Fruit fly (Drosophila melanogaster) whole organism, prepupa: ENCODE results near the gene CG11162.

Source experiments
- Blimp-1 ChIP-seq: fragments of 200-800 bp; sonication (Bioruptor generic); optimal IDR thresholded peaks from 3 replicates; lab custom pipeline; 2017; ENCODE audit warnings: missing biosample characterization, missing genetic modification characterization, mild to moderate bottlenecking, moderate library complexity, missing genetic modification reagents
- CG10631 ChIP-seq: fragments of 200-800 bp; sonication (Bioruptor generic); optimal IDR thresholded peaks from 2 replicates; lab custom pipeline; 2016; ENCODE audit warnings: missing biosample characterization, missing genetic modification characterization
- CG10669 ChIP-seq: fragments of 200-800 bp; sonication (Bioruptor generic); optimal IDR thresholded peaks from 3 replicates; lab custom pipeline; 2018; ENCODE audit warnings: missing biosample characterization, mild to moderate bottlenecking, missing genetic modification characterization, moderate library complexity
- CG11294 ChIP-seq: fragments of 200-800 bp; sonication (Bioruptor generic); IDR thresholded peaks from 2 replicates; pipeline ENCODE4 v1.3.6; 2022; ENCODE audit warnings: missing biosample characterization, missing genetic modification characterization
- CG11762 ChIP-seq: fragments of 200-800 bp; sonication (Bioruptor generic); optimal IDR thresholded peaks from 3 replicates; lab custom pipeline; 2016; ENCODE audit warnings: missing biosample characterization, missing genetic modification characterization; ENCODE audit not compliant: insufficient read depth
- CG11902 ChIP-seq: fragments of 200-800 bp; sonication (Bioruptor generic); optimal IDR thresholded peaks from 3 replicates; lab custom pipeline; 2016; ENCODE audit warnings: missing biosample characterization, missing genetic modification characterization
- CG15336 ChIP-seq: fragments of 200-800 bp; sonication (Bioruptor generic); IDR thresholded peaks from 2 replicates; pipeline ENCODE4 v1.3.6; 2022; ENCODE audit warnings: missing biosample characterization, missing genetic modification characterization
- CG1621 ChIP-seq: fragments of 200-800 bp; sonication (Bioruptor generic); optimal IDR thresholded peaks from 3 replicates; lab custom pipeline; 2018; ENCODE audit warnings: missing biosample characterization, mild to moderate bottlenecking, missing genetic modification characterization
- CG3032 ChIP-seq: fragments of 200-800 bp; optimal IDR thresholded peaks from 2 replicates; lab custom pipeline; 2019; ENCODE audit warnings: missing biosample characterization, mild to moderate bottlenecking, missing genetic modification characterization, moderate library complexity
- CG31627 ChIP-seq: fragments of 200-800 bp; sonication (Bioruptor generic); optimal IDR thresholded peaks from 3 replicates; lab custom pipeline; 2016; ENCODE audit warnings: missing biosample characterization, missing genetic modification characterization
- CG32006 ChIP-seq: fragments of 200-800 bp; sonication (Bioruptor generic); optimal IDR thresholded peaks from 3 replicates; lab custom pipeline; 2017; ENCODE audit warnings: missing biosample characterization, mild to moderate bottlenecking, missing genetic modification characterization
- CG34406 ChIP-seq: fragments of 200-800 bp; sonication (Bioruptor generic); optimal IDR thresholded peaks from 3 replicates; lab custom pipeline; 2016; ENCODE audit warnings: missing biosample characterization, missing genetic modification characterization
- CG4318 ChIP-seq: fragments of 200-800 bp; sonication (Bioruptor generic); optimal IDR thresholded peaks from 3 replicates; lab custom pipeline; 2017; ENCODE audit warnings: missing biosample characterization, mild to moderate bottlenecking, missing genetic modification characterization
- CG6163 ChIP-seq: fragments of 200-800 bp; sonication (Bioruptor generic); IDR thresholded peaks from 3 replicates; pipeline ENCODE4 v1.3.6; 2022; ENCODE audit warnings: missing biosample characterization, missing genetic modification characterization
- CG6276 ChIP-seq: fragments of 200-800 bp; sonication (Bioruptor generic); optimal IDR thresholded peaks from 2 replicates; lab custom pipeline; 2017; ENCODE audit warnings: missing biosample characterization, mild to moderate bottlenecking, missing genetic modification characterization
- CG6808 ChIP-seq: fragments of 200-800 bp; sonication (Bioruptor generic); optimal IDR thresholded peaks from 3 replicates; lab custom pipeline; 2017; ENCODE audit warnings: missing biosample characterization, missing genetic modification characterization, mild to moderate bottlenecking, moderate library complexity, missing genetic modification reagents
- CG6854 ChIP-seq: fragments of 200-800 bp; sonication (Bioruptor generic); optimal IDR thresholded peaks from 2 replicates; lab custom pipeline; 2017; ENCODE audit warnings: missing biosample characterization, mild to moderate bottlenecking, missing genetic modification characterization
- CG7368 ChIP-seq: fragments of 200-800 bp; sonication (Bioruptor generic); optimal IDR thresholded peaks from 3 replicates; lab custom pipeline; 2016; ENCODE audit warnings: missing biosample characterization, missing genetic modification characterization
- CG8119 ChIP-seq: fragments of 200-800 bp; sonication (Bioruptor generic); IDR thresholded peaks from 3 replicates; pipeline ENCODE4 v1.3.6; 2022; ENCODE audit warnings: missing biosample characterization, missing genetic modification characterization
- CG8319 ChIP-seq: fragments of 200-800 bp; sonication (Bioruptor generic); optimal IDR thresholded peaks from 3 replicates; lab custom pipeline; 2016; ENCODE audit warnings: missing biosample characterization, missing genetic modification characterization
- CG9139 ChIP-seq: fragments of 200-800 bp; sonication (Bioruptor generic); optimal IDR thresholded peaks from 3 replicates; lab custom pipeline; 2017; ENCODE audit warnings: missing biosample characterization, mild to moderate bottlenecking, missing genetic modification characterization
- Eip75B ChIP-seq: fragments of 200-800 bp; sonication (Bioruptor generic); optimal IDR thresholded peaks from 3 replicates; lab custom pipeline; 2016; ENCODE audit warnings: missing biosample characterization, missing genetic modification characterization
- Eip78C ChIP-seq: fragments of 200-800 bp; sonication (Bioruptor generic); peaks from one replicate; lab custom pipeline; 2016; ENCODE audit warnings: missing biosample characterization, missing genetic modification characterization
- Eip93F ChIP-seq: fragments of 200-800 bp; sonication (Bioruptor generic); optimal IDR thresholded peaks from 2 replicates; lab custom pipeline; 2016; ENCODE audit warnings: missing biosample characterization, mild to moderate bottlenecking, missing genetic modification characterization
- Ets21C ChIP-seq: fragments of 200-800 bp; sonication (Bioruptor generic); optimal IDR thresholded peaks from 3 replicates; lab custom pipeline; 2016; ENCODE audit warnings: missing biosample characterization, missing genetic modification characterization
- Ets96B ChIP-seq: fragments of 200-800 bp; optimal IDR thresholded peaks from 2 replicates; lab custom pipeline; 2019; ENCODE audit warnings: missing biosample characterization, mild to moderate bottlenecking, missing genetic modification characterization, moderate library complexity
- Gug ChIP-seq: fragments of 200-800 bp; sonication (Bioruptor generic); IDR thresholded peaks from 2 replicates; pipeline ENCODE4 v1.3.6; 2022; ENCODE audit warnings: missing biosample characterization, missing genetic modification characterization
- Hr38 ChIP-seq: sonication (Bioruptor generic); optimal IDR thresholded peaks from 2 replicates; lab custom pipeline; 2016; ENCODE audit warnings: missing biosample characterization, missing genetic modification characterization
- Hr39 ChIP-seq: fragments of 200-800 bp; sonication (Bioruptor generic); optimal IDR thresholded peaks from 2 replicates; lab custom pipeline; 2016; ENCODE audit warnings: missing biosample characterization, missing genetic modification characterization
- Lpt ChIP-seq: fragments of 200-800 bp; sonication (Bioruptor generic); optimal IDR thresholded peaks from 3 replicates; lab custom pipeline; 2016; ENCODE audit warnings: missing biosample characterization, missing genetic modification characterization
- Met ChIP-seq: fragments of 200-800 bp; sonication (Bioruptor generic); optimal IDR thresholded peaks from 3 replicates; lab custom pipeline; 2016; ENCODE audit warnings: missing biosample characterization, missing genetic modification characterization
- OdsH ChIP-seq: fragments of 200-800 bp; sonication (Bioruptor generic); optimal IDR thresholded peaks from 3 replicates; lab custom pipeline; 2016; ENCODE audit warnings: missing biosample characterization, missing genetic modification characterization
- Smox ChIP-seq: fragments of 200-800 bp; sonication (Bioruptor generic); optimal IDR thresholded peaks from 3 replicates; lab custom pipeline; 2016; ENCODE audit warnings: missing biosample characterization, missing genetic modification characterization
- Sox102F ChIP-seq: fragments of 200-800 bp; sonication (Bioruptor generic); optimal IDR thresholded peaks from 2 replicates; lab custom pipeline; 2016; ENCODE audit warnings: missing biosample characterization, mild to moderate bottlenecking, missing genetic modification characterization
- Sox15 ChIP-seq: fragments of 200-800 bp; sonication (Bioruptor generic); optimal IDR thresholded peaks from 3 replicates; lab custom pipeline; 2016; ENCODE audit warnings: missing biosample characterization, missing genetic modification characterization
- achi ChIP-seq: fragments of 200-800 bp; sonication (Bioruptor generic); optimal IDR thresholded peaks from 3 replicates; lab custom pipeline; 2016; ENCODE audit warnings: missing biosample characterization, missing genetic modification characterization
- acj6 ChIP-seq: fragments of 200-800 bp; sonication (Bioruptor generic); optimal IDR thresholded peaks from 3 replicates; lab custom pipeline; 2016; ENCODE audit warnings: missing biosample characterization, missing genetic modification characterization
- dac ChIP-seq: fragments of 200-800 bp; sonication (Bioruptor generic); optimal IDR thresholded peaks from 2 replicates; lab custom pipeline; 2017; ENCODE audit warnings: missing biosample characterization, mild to moderate bottlenecking, missing genetic modification characterization
- dsx ChIP-seq: fragments of 200-800 bp; optimal IDR thresholded peaks from 3 replicates; lab custom pipeline; 2019; ENCODE audit warnings: missing biosample characterization, mild to moderate bottlenecking, missing genetic modification characterization, moderate library complexity; ENCODE audit not compliant: poor library complexity, severe bottlenecking
- eg ChIP-seq: fragments of 200-800 bp; sonication (Bioruptor generic); IDR thresholded peaks from 3 replicates; pipeline ENCODE4 v1.3.6; 2022; ENCODE audit warnings: missing biosample characterization, missing genetic modification characterization
- esn ChIP-seq: fragments of 200-800 bp; sonication (Bioruptor generic); optimal IDR thresholded peaks from 2 replicates; lab custom pipeline; 2016; ENCODE audit warnings: missing biosample characterization, mild to moderate bottlenecking, missing genetic modification characterization, moderate library complexity
- fd59A ChIP-seq: fragments of 200-800 bp; sonication (Bioruptor generic); optimal IDR thresholded peaks from 2 replicates; lab custom pipeline; 2017; ENCODE audit warnings: missing biosample characterization, mild to moderate bottlenecking, missing genetic modification characterization, missing genetic modification reagents
- fd85E ChIP-seq: fragments of 200-800 bp; sonication (Bioruptor generic); optimal IDR thresholded peaks from 3 replicates; lab custom pipeline; 2016; ENCODE audit warnings: missing biosample characterization, missing genetic modification characterization
- fkh ChIP-seq: fragments of 200-800 bp; sonication (Bioruptor generic); optimal IDR thresholded peaks from 3 replicates; lab custom pipeline; 2017; ENCODE audit warnings: missing biosample characterization, mild to moderate bottlenecking, missing genetic modification characterization, moderate library complexity
- lz ChIP-seq: fragments of 200-800 bp; sonication (Bioruptor generic); optimal IDR thresholded peaks from 3 replicates; lab custom pipeline; 2016; ENCODE audit warnings: missing biosample characterization, missing genetic modification characterization
- pdm3 ChIP-seq: fragments of 200-800 bp; sonication (Bioruptor generic); optimal IDR thresholded peaks from 3 replicates; lab custom pipeline; 2016; ENCODE audit warnings: missing biosample characterization, missing genetic modification characterization
- salr ChIP-seq, 2 experiments: fragments of 200-800 bp; sonication (Bioruptor generic); optimal IDR thresholded peaks; 3 replicates each; lab custom pipeline; 2016 to 2018; ENCODE audit warnings: missing biosample characterization in 2 of 2, missing genetic modification characterization in 2 of 2, mild to moderate bottlenecking in 1 of 2
- spab ChIP-seq: fragments of 200-800 bp; sonication (Bioruptor generic); optimal IDR thresholded peaks from 2 replicates; lab custom pipeline; 2017; ENCODE audit warnings: missing biosample characterization, mild to moderate bottlenecking, missing genetic modification characterization, missing genetic modification reagents
- ss ChIP-seq, 2 experiments: fragments of 200-800 bp; sonication (Bioruptor generic); optimal IDR thresholded peaks; 2 replicates in 1 of 2; 3 replicates in 1 of 2; lab custom pipeline; 2017 to 2018; ENCODE audit warnings: mild to moderate bottlenecking in 2 of 2, missing biosample characterization in 2 of 2, missing genetic modification characterization in 2 of 2, moderate library complexity in 1 of 2
- svp ChIP-seq: fragments of 200-800 bp; sonication (Bioruptor generic); peaks from one replicate; lab custom pipeline; 2016; ENCODE audit warnings: missing biosample characterization, missing genetic modification characterization
- topi ChIP-seq: fragments of 200-800 bp; sonication (Bioruptor generic); optimal IDR thresholded peaks from 3 replicates; lab custom pipeline; 2016; ENCODE audit warnings: missing biosample characterization, missing genetic modification characterization
- vri ChIP-seq: fragments of 200-800 bp; sonication (Bioruptor generic); optimal IDR thresholded peaks from 3 replicates; lab custom pipeline; 2016; ENCODE audit warnings: missing biosample characterization, mild to moderate bottlenecking, missing genetic modification characterization

CG11162 gene

dm6 chrX:13679565-13679964 is 2.9 kb downstream of the CG11162 start:
- TF ChIP-seq CG10669 (GFP tag; lab: Kevin White, UChicago) (peak; percentile 50), CG15336 (peak; percentile 71), OdsH (GFP tag; lab: Kevin White, UChicago) (peak; percentile 64), topi (peak; percentile 68), CG11294 (GFP tag; lab: Robert Waterston, UW) (0 out of 2 replicates have a peak, but pooled peaks have one; percentile 14), Ets96B (tag; lab: Kevin White, UChicago) (peak; percentile 34), Ets21C (GFP tag; lab: Kevin White, UChicago) (peak; percentile 48), CG31627 (peak; percentile 65), Eip75B (GFP tag; lab: Kevin White, UChicago) (peak; percentile 75), CG6163 (GFP tag; lab: Robert Waterston, UW) (peak; percentile 62; the same call in 2 of the 3 replicates), CG11902 (GFP tag; lab: Kevin White, UChicago) (peak; percentile 32), CG6854 (GFP tag; lab: Kevin White, UChicago) (no peak), Hr39 (peak; percentile 64), CG32006 (GFP tag; lab: Kevin White, UChicago) (peak; percentile 64), Sox102F (GFP tag; lab: Kevin White, UChicago) (peak; percentile 67), CG8319 (GFP tag; lab: Kevin White, UChicago) (peak; percentile 26), CG4318 (GFP tag; lab: Kevin White, UChicago) (peak; percentile 46), Hr38 (GFP tag; lab: Kevin White, UChicago) (no peak), vri (GFP tag; lab: Kevin White, UChicago) (peak; percentile 59), CG34406 (GFP tag; lab: Kevin White, UChicago) (peak; percentile 68), Sox15 (GFP tag; lab: Kevin White, UChicago) (peak; percentile 27), CG8119 (GFP tag; lab: Robert Waterston, UW) (peak; percentile 60), CG3032 (tag; lab: Kevin White, UChicago) (peak; percentile 19), acj6 (peak; percentile 56), eg (GFP tag; lab: Robert Waterston, UW) (peak; percentile 44; the same call in 2 of the 3 replicates), pdm3 (GFP tag; lab: Kevin White, UChicago) (peak; percentile 71), Smox (GFP tag; lab: Kevin White, UChicago) (peak; percentile 69), dac (GFP tag; lab: Kevin White, UChicago) (no peak), spab (GFP tag; lab: Kevin White, UChicago) (peak; percentile 27), CG6808 (GFP tag; lab: Kevin White, UChicago) (peak; percentile 38), CG6276 (GFP tag; lab: Kevin White, UChicago) (peak; percentile 47), Gug (GFP tag; lab: Robert Waterston, UW) (0 out of 2 replicates have a peak, but pooled peaks have one; percentile 24), svp (GFP tag; lab: Kevin White, UChicago) (peak; percentile 85), achi (GFP tag; lab: Kevin White, UChicago) (peak; percentile 60), fkh (GFP tag; lab: Kevin White, UChicago) (peak; percentile 14), CG11762 (GFP tag; lab: Kevin White, UChicago) (peak; percentile 59), esn (peak; percentile 79), Lpt (GFP tag; lab: Kevin White, UChicago) (peak; percentile 32), ss (GFP tag; optimal IDR thresholded peaks at IDR 0.05; lab: Kevin White, UChicago) (peak in 1 of 2 experiments; percentile 40), lz (GFP tag; lab: Kevin White, UChicago) (peak; percentile 61), fd59A (GFP tag; lab: Kevin White, UChicago) (peak; percentile 38), Blimp-1 (GFP tag; lab: Kevin White, UChicago) (no peak), CG1621 (tag; lab: Kevin White, UChicago) (no peak), fd85E (no peak), Met (peak; percentile 76), dsx (GFP tag; lab: Kevin White, UChicago) (peak; percentile 12), Eip78C (GFP tag; lab: Kevin White, UChicago) (peak; percentile 85), CG7368 (GFP tag; lab: Kevin White, UChicago) (peak; percentile 6), salr (GFP tag; optimal IDR thresholded peaks at IDR 0.05; lab: Kevin White, UChicago) (peak in 1 of 2 experiments; percentile 59), CG10631 (peak; percentile 65), CG9139 (GFP tag; lab: Kevin White, UChicago) (no peak), Eip93F (GFP tag; lab: Kevin White, UChicago) (no peak)
